Fruit fly (Drosophila melanogaster): ENCODE data around the gene CG17219.

The CG17219 gene

dm6 chr2L:3029012-3029411, at the start of gene CG17219, which contains the start of gene Sf3b2:
Gene CG17219, plus strand, starts transcription at chr2L:3029253.
Gene Sf3b2, minus strand, starts transcription at chr2L:3029168.
- TF ChIP-seq HmgZ (tag; optimal IDR thresholded peaks at IDR 0.05) (peak; percentile 60), Dip2 (GFP tag; IDR thresholded peaks at IDR 0.05) (no peak), Hsf (GFP tag; optimal IDR thresholded peaks at IDR 0.05) (no peak), CG4424 (GFP tag; optimal IDR thresholded peaks at IDR 0.05) (no peak), stc (GFP tag; IDR thresholded peaks at IDR 0.05) (no peak), sc (optimal IDR thresholded peaks at IDR 0.05) (no peak), sc (GFP tag; optimal IDR thresholded peaks at IDR 0.05) (no peak), Nf-YC (tag; optimal IDR thresholded peaks at IDR 0.05) (no peak), CG2129 (GFP tag; IDR thresholded peaks at IDR 0.05; ENCODE audit: partially characterized antibody) (peak; percentile 29; the same call in 1 of the 2 replicates), Gug (GFP tag; IDR thresholded peaks at IDR 0.05) (no peak), YL-1 (GFP tag; optimal IDR thresholded peaks at IDR 0.05) (peak; percentile 77), CG12104 (GFP tag; optimal IDR thresholded peaks at IDR 0.05) (no peak), CHES-1-like (GFP tag; optimal IDR thresholded peaks at IDR 0.05) (peak; percentile 23), Med (GFP tag) (peak; percentile 90), Max (GFP tag; optimal IDR thresholded peaks at IDR 0.05) (peak; percentile 62), CG4617 (GFP tag; optimal IDR thresholded peaks at IDR 0.05; ENCODE audit: borderline replicate concordance) (peak; percentile 87), Poxn (GFP tag; IDR thresholded peaks at IDR 0.05) (no peak), Aef1 (GFP tag; IDR thresholded peaks at IDR 0.05) (no peak), odd (GFP tag; optimal IDR thresholded peaks at IDR 0.05) (no peak), CG9817 (tag; optimal IDR thresholded peaks at IDR 0.05) (no peak), inv (GFP tag; IDR thresholded peaks at IDR 0.05; ENCODE audit: partially characterized antibody) (peak; percentile 50; the same call in 1 of the 2 replicates), ewg (GFP tag; optimal IDR thresholded peaks at IDR 0.05) (no peak), Hey (tag; optimal IDR thresholded peaks at IDR 0.05) (no peak), CG15514 (GFP tag; optimal IDR thresholded peaks at IDR 0.05) (peak; percentile 1), CG11504 (tag; optimal IDR thresholded peaks at IDR 0.05) (no peak), Doc2 (GFP tag; IDR thresholded peaks at IDR 0.05) (no peak), disco-r (GFP tag; optimal IDR thresholded peaks at IDR 0.05) (no peak), CG16863 (GFP tag; optimal IDR thresholded peaks at IDR 0.05) (no peak), dimm (GFP tag; IDR thresholded peaks at IDR 0.05) (no peak), Hr39 (optimal IDR thresholded peaks at IDR 0.05) (no peak), CG18476 (GFP tag; optimal IDR thresholded peaks at IDR 0.05) (no peak), Sry-β (GFP tag; optimal IDR thresholded peaks at IDR 0.05) (peak; percentile 45), tin (GFP tag; optimal IDR thresholded peaks at IDR 0.05) (peak; percentile 3), pzg (GFP tag; optimal IDR thresholded peaks at IDR 0.05) (peak; percentile 89), en (GFP tag; optimal IDR thresholded peaks at IDR 0.05) (no peak), CG42726 (GFP tag; IDR thresholded peaks at IDR 0.05; ENCODE audit: partially characterized antibody) (peak; percentile 36; the same call in 1 of the 2 replicates), Ada2b (GFP tag; IDR thresholded peaks at IDR 0.05) (no peak), Neu2 (GFP tag; optimal IDR thresholded peaks at IDR 0.05; ENCODE audit: borderline replicate concordance) (no peak), gem (tag; optimal IDR thresholded peaks at IDR 0.05) (no peak), Xbp1 (GFP tag; optimal IDR thresholded peaks at IDR 0.05) (no peak), abd-A (tag; optimal IDR thresholded peaks at IDR 0.05) (no peak), ro (GFP tag; IDR thresholded peaks at IDR 0.05) (no peak), Sox100B (GFP tag; optimal IDR thresholded peaks at IDR 0.05) (no peak), ranshi (GFP tag; IDR thresholded peaks at IDR 0.05) (no peak), unc-4 (GFP tag; IDR thresholded peaks at IDR 0.05; ENCODE audit: partially characterized antibody) (peak; percentile 64), row (GFP tag; IDR thresholded peaks at IDR 0.05) (peak; percentile 29; the same call in 1 of the 3 replicates), Oli (tag; optimal IDR thresholded peaks at IDR 0.05) (no peak), Awh (GFP tag; IDR thresholded peaks at IDR 0.05) (no peak), CG6791 (GFP tag; IDR thresholded peaks at IDR 0.05; ENCODE audit: partially characterized antibody) (peak; percentile 61), CG13287 (GFP tag; IDR thresholded peaks at IDR 0.05; ENCODE audit: partially characterized antibody) (peak; percentile 80), CG11456 (GFP tag; IDR thresholded peaks at IDR 0.05) (no peak), CG1647 (GFP tag; optimal IDR thresholded peaks at IDR 0.05) (no peak)

Data from whole organism, embryonic.